Worm (Caenorhabditis elegans) whole organism, late embryonic: ENCODE data around the gene zmp-3.

ENCODE experiments used
- C38D4.7 ChIP-seq: fragments of 200-800 bp; sonication (Bioruptor generic); optimal IDR thresholded peaks from 2 replicates; lab custom pipeline; 2018; ENCODE audit warnings: mild to moderate bottlenecking, missing genetic modification characterization, moderate library complexity, missing compliant biosample characterization
- K09A11.1 ChIP-seq: sonication (generic microtip); optimal IDR thresholded peaks from 2 replicates; lab custom pipeline; 2017; ENCODE audit warnings: antibody characterized with exemption, mild to moderate bottlenecking, missing genetic modification characterization, missing compliant biosample characterization; ENCODE audit not compliant: insufficient read depth
- ama-1 ChIP-seq: fragments of 150-350 bp; optimal IDR thresholded peaks from 2 replicates; lab custom pipeline; 2014
- ceh-22 ChIP-seq: sonication (generic microtip); optimal IDR thresholded peaks from 2 replicates; lab custom pipeline; 2017; ENCODE audit warnings: missing biosample characterization, missing genetic modification characterization
- ceh-9 ChIP-seq: sonication (generic microtip); optimal IDR thresholded peaks from 2 replicates; lab custom pipeline; 2016; ENCODE audit warnings: mild to moderate bottlenecking, missing genetic modification characterization, inconsistent platforms, missing compliant biosample characterization
- ets-4 ChIP-seq: sonication (generic microtip); optimal IDR thresholded peaks from 2 replicates; lab custom pipeline; 2016; ENCODE audit warnings: missing genetic modification characterization, missing compliant biosample characterization
- fkh-10 ChIP-seq: fragments of 150-350 bp; optimal IDR thresholded peaks from 2 replicates; lab custom pipeline; 2014; ENCODE audit warnings: missing biosample characterization, missing genetic modification reagents, missing genetic modification characterization
- hlh-6 ChIP-seq: sonication (generic microtip); optimal IDR thresholded peaks from 2 replicates; lab custom pipeline; 2016; ENCODE audit warnings: missing genotype, missing genetic modification characterization, missing compliant biosample characterization
- mec-3 ChIP-seq: sonication (generic microtip); optimal IDR thresholded peaks from 2 replicates; lab custom pipeline; 2016; ENCODE audit warnings: borderline replicate concordance, missing genetic modification characterization, missing compliant biosample characterization
- nhr-11 ChIP-seq: fragments of 150-350 bp; optimal IDR thresholded peaks from 2 replicates; lab custom pipeline; 2014; ENCODE audit warnings: missing biosample characterization, missing genetic modification characterization
- pha-2 ChIP-seq: sonication (generic microtip); optimal IDR thresholded peaks from 2 replicates; lab custom pipeline; 2017; ENCODE audit warnings: mild to moderate bottlenecking, missing genetic modification characterization, missing compliant biosample characterization
- pha-4 ChIP-seq: fragments of 150-350 bp; optimal IDR thresholded peaks from 2 replicates; lab custom pipeline; 2018; ENCODE audit warnings: missing biosample characterization, missing genetic modification reagents, missing genetic modification characterization
- pqm-1 ChIP-seq: sonication (generic microtip); optimal IDR thresholded peaks from 2 replicates; lab custom pipeline; 2016; ENCODE audit warnings: missing genetic modification characterization, missing compliant biosample characterization
- pros-1 ChIP-seq: fragments of 150-350 bp; optimal IDR thresholded peaks from 2 replicates; lab custom pipeline; 2014; ENCODE audit warnings: missing biosample characterization, missing genetic modification reagents, missing genetic modification characterization

DNA sequence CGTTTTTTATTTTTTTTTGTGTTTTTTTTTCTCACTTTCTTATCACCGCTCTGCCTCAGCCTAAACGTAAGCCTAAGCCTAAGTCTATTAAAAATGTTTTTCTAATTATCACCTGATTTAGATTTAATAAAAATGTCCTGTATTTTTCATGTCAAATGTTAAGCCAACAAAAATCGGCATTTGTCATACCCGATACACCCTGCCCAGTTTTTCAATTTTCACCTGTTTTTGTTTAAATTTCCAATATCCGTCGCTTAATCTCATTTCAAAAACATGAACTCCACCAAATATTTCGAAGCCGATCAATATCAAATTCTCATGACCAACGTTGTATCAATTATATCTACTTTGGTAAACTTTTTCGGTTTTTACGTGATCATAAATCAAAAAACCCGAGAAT is 21.8 kb upstream of the zmp-3 start, which contains the start of gene C31B8.1:
- TF ChIP-seq ets-4 (tag; lab: Kevin White, UChicago) (no peak), pha-2 (no peak), nhr-11 (no peak), K09A11.1 (no peak), hlh-6 (no peak), ama-1 (no peak), ceh-9 (tag; lab: Kevin White, UChicago) (no peak), pha-4 (no peak), mec-3 (tag; lab: Kevin White, UChicago) (no peak), pqm-1 (tag; lab: Kevin White, UChicago) (no peak), pros-1 (tag; lab: Kevin White, UChicago) (no peak), C38D4.7 (no peak), fkh-10 (GFP tag; lab: Kevin White, UChicago) (no peak), ceh-22 (tag; lab: Kevin White, UChicago) (no peak)
